Fruit fly (Drosophila melanogaster): ENCODE measurements around the gene CG43155.
A peak's percentile ranks its signal among the peaks of the same experiment; 100 is the strongest.

The CG43155 gene

DNA sequence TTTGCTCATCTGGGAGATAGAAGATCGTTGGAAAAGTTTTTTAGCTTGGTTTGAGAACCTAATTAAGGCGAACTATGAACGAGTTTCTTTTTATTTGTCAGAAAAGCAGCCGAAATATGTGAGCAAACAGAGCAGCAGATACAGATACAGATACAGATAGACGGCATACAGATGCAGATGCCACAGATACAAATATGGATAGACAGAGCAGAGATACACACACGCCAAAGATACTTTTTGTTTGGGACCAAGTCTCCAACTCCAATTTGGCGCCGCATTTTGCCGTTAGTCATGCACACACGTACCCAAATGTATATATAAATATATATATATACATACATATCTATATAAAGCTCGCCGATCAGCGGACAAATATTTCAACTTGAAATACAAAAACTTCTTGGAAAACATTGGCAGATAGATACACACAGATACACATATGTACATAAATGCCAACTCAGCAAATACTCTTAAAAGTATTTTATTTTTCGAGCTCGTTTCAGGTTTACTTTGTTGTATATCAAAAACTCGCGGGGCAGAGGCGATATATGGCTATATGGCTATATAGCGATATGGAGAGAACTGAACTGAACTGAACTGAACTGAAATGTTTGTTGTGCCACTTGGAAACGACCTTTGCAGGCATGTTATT is 50.7 kb downstream of the CG43155 start (continued):
- TF ChIP-seq gro (GFP tag; optimal IDR thresholded peaks at IDR 0.05) (no peak), Nf-YC (tag; optimal IDR thresholded peaks at IDR 0.05) (peak; percentile 12), CG18599 (GFP tag; optimal IDR thresholded peaks at IDR 0.05) (peak; percentile 6), CG8944 (GFP tag; optimal IDR thresholded peaks at IDR 0.05) (no peak)

DNA sequence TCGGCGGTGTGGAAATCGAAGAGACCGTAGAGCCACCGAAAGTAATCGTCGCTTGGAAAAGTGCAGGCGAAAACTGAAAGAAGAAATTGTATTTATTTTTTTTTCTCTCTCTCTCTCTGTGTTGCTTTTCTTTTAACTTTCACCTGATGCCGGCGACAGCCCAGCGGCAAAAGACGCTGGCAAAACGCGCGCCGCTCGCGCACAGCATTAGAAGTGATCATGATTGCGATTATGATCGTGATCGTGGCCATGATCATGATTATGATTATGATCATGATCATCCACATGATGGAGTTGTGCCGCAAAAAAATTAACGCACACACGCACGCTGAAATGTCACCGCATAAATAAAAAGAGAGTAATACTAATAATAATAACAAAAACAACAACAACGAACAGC is 51.7 kb downstream of the CG43155 start:
- TF ChIP-seq Blimp-1 (GFP tag; optimal IDR thresholded peaks at IDR 0.05) (peak; percentile 7), en (GFP tag; optimal IDR thresholded peaks at IDR 0.05) (no peak), Gug (GFP tag; IDR thresholded peaks at IDR 0.05) (no peak), CG8359 (GFP tag; optimal IDR thresholded peaks at IDR 0.05; ENCODE audit: borderline replicate concordance) (peak; percentile 96), lov (optimal IDR thresholded peaks at IDR 0.05) (no peak), lov (GFP tag; IDR thresholded peaks at IDR 0.05) (no peak), Nf-YC (tag; optimal IDR thresholded peaks at IDR 0.05) (no peak), CG13424 (tag; optimal IDR thresholded peaks at IDR 0.05) (no peak)

DNA sequence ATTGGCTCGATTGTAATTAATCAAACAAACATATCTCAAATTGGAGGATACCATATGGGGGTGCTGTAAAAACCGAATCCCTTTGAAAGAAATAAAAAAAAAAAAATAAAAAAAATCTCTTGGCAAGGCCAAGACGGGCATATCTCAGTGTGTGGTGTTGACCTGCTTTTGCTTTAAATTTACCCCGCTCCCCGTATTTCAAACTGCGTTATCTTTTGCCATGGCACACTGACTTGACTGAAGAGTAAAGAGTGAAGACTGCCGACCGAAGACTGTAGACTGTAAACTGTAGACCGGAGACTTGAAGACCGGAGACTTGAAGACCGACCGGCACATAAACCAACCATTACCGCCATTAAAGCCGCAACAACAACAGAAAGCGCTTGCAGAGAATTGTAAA is 52.4 kb downstream of the CG43155 start:
- 0 out of 3 replicates have a peak, but pooled peaks have one; percentile 20 for TF ChIP-seq Mrtf (GFP tag; IDR thresholded peaks at IDR 0.05)
- peak; percentile 7 for TF ChIP-seq ftz-f1 (GFP tag; optimal IDR thresholded peaks at IDR 0.05)
- no peak for TF ChIP-seq CG2712 (tag; optimal IDR thresholded peaks at IDR 0.05)
- 0 out of 2 replicates have a peak, but pooled peaks have one; percentile 6 for TF ChIP-seq CG14441 (GFP tag; IDR thresholded peaks at IDR 0.05)
- TF ChIP-seq crol (GFP tag; IDR thresholded peaks at IDR 0.05): peak; percentile 55; the same call in 1 of the 2 replicates
- no peak for TF ChIP-seq Six4 (GFP tag; optimal IDR thresholded peaks at IDR 0.05)

DNA sequence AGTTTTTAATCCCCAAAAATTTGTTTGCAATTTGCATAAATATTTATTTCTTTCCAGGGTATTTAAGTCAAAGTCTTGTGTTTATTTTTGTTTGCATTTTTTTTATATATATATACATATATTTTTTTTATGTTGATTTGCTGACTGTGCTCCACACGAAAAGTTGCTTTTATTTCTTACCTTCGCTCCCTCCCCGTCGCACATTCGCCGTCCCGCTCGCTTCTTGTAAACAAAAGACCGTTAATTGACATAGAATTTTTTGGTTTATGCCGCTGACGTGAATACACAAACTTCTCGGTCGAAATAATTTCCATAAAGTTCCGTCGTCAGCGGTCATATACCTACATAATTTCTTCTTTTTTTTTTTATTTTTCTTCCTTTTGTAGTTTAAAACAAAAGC is 53.3 kb downstream of the CG43155 start:
- TF ChIP-seq CG17361 (GFP tag; IDR thresholded peaks at IDR 0.05) (no peak), wek (GFP tag; optimal IDR thresholded peaks at IDR 0.05) (no peak), sqz (GFP tag; optimal IDR thresholded peaks at IDR 0.05) (peak; percentile 23), sens (GFP tag) (peak; percentile 44), CG2120 (GFP tag; optimal IDR thresholded peaks at IDR 0.05) (no peak)

DNA sequence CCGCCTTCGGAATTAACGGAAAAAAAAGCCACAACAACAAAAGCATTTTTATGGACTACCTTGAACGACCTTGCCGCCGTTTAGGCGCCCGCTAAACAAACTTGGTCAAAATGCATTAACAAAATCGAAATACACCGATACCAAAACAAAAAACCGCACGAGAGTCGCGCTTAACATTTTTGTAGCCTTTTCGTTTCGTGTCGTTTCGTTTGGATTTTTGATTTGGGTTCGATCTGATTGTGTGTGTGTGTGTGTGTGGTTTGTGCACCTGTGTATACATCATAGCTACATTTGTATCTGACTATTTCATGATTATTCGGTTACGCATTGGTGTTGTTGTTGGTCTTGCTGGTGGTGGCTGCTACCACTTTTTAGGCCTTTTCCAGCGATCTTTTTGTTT is 56.0 kb downstream of the CG43155 start:
- TF ChIP-seq ftz-f1 (GFP tag; optimal IDR thresholded peaks at IDR 0.05) (peak; percentile 47), Hr78 (GFP tag; optimal IDR thresholded peaks at IDR 0.05) (peak in 1 of 2 experiments; percentile 53), CG15269 (tag; optimal IDR thresholded peaks at IDR 0.05) (peak; percentile 64), pzg (GFP tag; optimal IDR thresholded peaks at IDR 0.05) (no peak), grau (tag; optimal IDR thresholded peaks at IDR 0.05) (no peak), az2 (GFP tag; optimal IDR thresholded peaks at IDR 0.05) (no peak), gt (GFP tag; IDR thresholded peaks at IDR 0.05) (no peak), disco-r (GFP tag; optimal IDR thresholded peaks at IDR 0.05) (no peak), sqz (GFP tag; optimal IDR thresholded peaks at IDR 0.05) (peak; percentile 39), fd96Cb (tag; optimal IDR thresholded peaks at IDR 0.05) (no peak), CG12659 (GFP tag; optimal IDR thresholded peaks at IDR 0.05) (no peak), chm (GFP tag; IDR thresholded peaks at IDR 0.05) (no peak), Sry-δ (GFP tag; optimal IDR thresholded peaks at IDR 0.05) (no peak), pros (GFP tag; optimal IDR thresholded peaks at IDR 0.05) (no peak), CG15696 (tag; optimal IDR thresholded peaks at IDR 0.05) (no peak), CG18619 (GFP tag; optimal IDR thresholded peaks at IDR 0.05) (no peak), usp (GFP tag; optimal IDR thresholded peaks at IDR 0.05) (no peak), danr (GFP tag; IDR thresholded peaks at IDR 0.05) (no peak), pfk (GFP tag; optimal IDR thresholded peaks at IDR 0.05) (no peak), jing (GFP tag; optimal IDR thresholded peaks at IDR 0.05) (no peak), br (optimal IDR thresholded peaks at IDR 0.05) (no peak), corto (GFP tag; optimal IDR thresholded peaks at IDR 0.05) (no peak), HLH3B (GFP tag; IDR thresholded peaks at IDR 0.05) (no peak), CG15011 (GFP tag; optimal IDR thresholded peaks at IDR 0.05) (no peak)
